Fruit fly (Drosophila melanogaster) whole organism, embryonic: ENCODE measurements around the gene raptor.
A peak's percentile ranks its signal among the peaks of the same experiment; 100 is the strongest.

Source experiments
- Bdp1 ChIP-seq: fragments of 200-800 bp; sonication (Bioruptor generic); optimal IDR thresholded peaks from 3 replicates; lab custom pipeline; 2016; ENCODE audit warnings: missing biosample characterization, missing genetic modification characterization
- CG10321 ChIP-seq: fragments of 200-800 bp; sonication (Bioruptor generic); IDR thresholded peaks from 2 replicates; pipeline ENCODE4 v1.3.6; 2022; ENCODE audit warnings: missing biosample characterization, missing genetic modification characterization
- CG11723 ChIP-seq: fragments of 200-800 bp; sonication (Bioruptor generic); optimal IDR thresholded peaks from 2 replicates; lab custom pipeline; 2017; ENCODE audit warnings: missing biosample characterization, mild to moderate bottlenecking, missing genetic modification characterization
- CG12155 ChIP-seq: fragments of 200-800 bp; sonication (Bioruptor generic); optimal IDR thresholded peaks from 3 replicates; lab custom pipeline; 2016; ENCODE audit warnings: missing biosample characterization, missing genetic modification characterization
- CG14667 ChIP-seq: fragments of 200-800 bp; sonication (Bioruptor generic); IDR thresholded peaks from 2 replicates; pipeline ENCODE4 v1.3.6; 2022; ENCODE audit warnings: missing biosample characterization, missing genetic modification characterization
- CG15073 ChIP-seq: fragments of 200-800 bp; sonication (Bioruptor generic); optimal IDR thresholded peaks from 2 replicates; lab custom pipeline; 2016; ENCODE audit warnings: missing biosample characterization, missing genetic modification characterization
- CG17802 ChIP-seq: fragments of 200-800 bp; sonication (Bioruptor generic); optimal IDR thresholded peaks from 2 replicates; lab custom pipeline; 2018; ENCODE audit warnings: missing biosample characterization, mild to moderate bottlenecking, missing genetic modification characterization, moderate library complexity
- CG30431 ChIP-seq: fragments of 200-800 bp; sonication (Bioruptor generic); optimal IDR thresholded peaks from 2 replicates; lab custom pipeline; 2017; ENCODE audit warnings: missing biosample characterization, missing genetic modification characterization
- CG31388 ChIP-seq: fragments of 200-800 bp; sonication (Bioruptor generic); optimal IDR thresholded peaks from 2 replicates; lab custom pipeline; 2016; ENCODE audit warnings: missing biosample characterization, missing genetic modification characterization
- CG33557 ChIP-seq: fragments of 200-800 bp; sonication (Bioruptor generic); optimal IDR thresholded peaks from 2 replicates; lab custom pipeline; 2019; ENCODE audit warnings: missing biosample characterization, mild to moderate bottlenecking, missing genetic modification characterization, moderate library complexity
- CG3726 ChIP-seq: fragments of 200-800 bp; sonication (Bioruptor generic); IDR thresholded peaks from 3 replicates; pipeline ENCODE4, ENCODE4 v1.3.6; 2022; ENCODE audit warnings: missing biosample characterization, missing genetic modification characterization
- CG42726 ChIP-seq: fragments of 200-800 bp; sonication (Bioruptor generic); IDR thresholded peaks from 2 replicates; pipeline ENCODE4 v1.3.6; 2022; ENCODE audit warnings: missing biosample characterization, missing genetic modification characterization; ENCODE audit not compliant: partially characterized antibody
- CG4328 ChIP-seq: fragments of 200-800 bp; sonication (Bioruptor generic); optimal IDR thresholded peaks from 3 replicates; lab custom pipeline; 2017; ENCODE audit warnings: missing biosample characterization, missing genetic modification reagents, missing genetic modification characterization
- CG5953 ChIP-seq: fragments of 200-800 bp; sonication (Bioruptor generic); IDR thresholded peaks from 2 replicates; pipeline ENCODE4 v1.3.6; 2022; ENCODE audit warnings: missing biosample characterization, missing genetic modification characterization
- CG6254 ChIP-seq: fragments of 200-800 bp; sonication (Bioruptor generic); optimal IDR thresholded peaks from 3 replicates; lab custom pipeline; 2017; ENCODE audit warnings: mild to moderate bottlenecking, missing biosample characterization, missing genetic modification reagents, missing genetic modification characterization
- CG6689 ChIP-seq: fragments of 200-800 bp; sonication (Bioruptor generic); IDR thresholded peaks from 2 replicates; pipeline ENCODE4 v1.3.6; 2022; ENCODE audit warnings: missing biosample characterization, missing genetic modification characterization
- CG8388 ChIP-seq: fragments of 200-800 bp; sonication (Bioruptor generic); optimal IDR thresholded peaks from 2 replicates; lab custom pipeline; 2019; ENCODE audit warnings: missing biosample characterization, mild to moderate bottlenecking, missing genetic modification characterization, moderate library complexity
- CG9609 ChIP-seq: fragments of 200-800 bp; sonication (Bioruptor generic); optimal IDR thresholded peaks from 3 replicates; lab custom pipeline; 2016; ENCODE audit warnings: missing biosample characterization, missing genetic modification characterization
- CG9797 ChIP-seq: fragments of 200-800 bp; sonication (Bioruptor generic); optimal IDR thresholded peaks from 3 replicates; lab custom pipeline; 2018; ENCODE audit warnings: missing biosample characterization, mild to moderate bottlenecking, missing genetic modification characterization
- Camta ChIP-seq: fragments of 200-800 bp; sonication (Bioruptor generic); optimal IDR thresholded peaks from 2 replicates; lab custom pipeline; 2016; ENCODE audit warnings: missing biosample characterization, missing genetic modification characterization
- CkIIα-i1 ChIP-seq: fragments of 200-800 bp; sonication (Bioruptor generic); IDR thresholded peaks from 2 replicates; pipeline ENCODE4 v1.3.6; 2022; ENCODE audit warnings: missing biosample characterization, missing genetic modification characterization
- CrebB ChIP-seq: fragments of 200-800 bp; sonication (Bioruptor generic); optimal IDR thresholded peaks from 3 replicates; lab custom pipeline; 2018; ENCODE audit warnings: missing biosample characterization, mild to moderate bottlenecking, missing genetic modification characterization
- D19B ChIP-seq: fragments of 200-800 bp; sonication (Bioruptor generic); optimal IDR thresholded peaks from 2 replicates; lab custom pipeline; 2017; ENCODE audit warnings: missing biosample characterization, mild to moderate bottlenecking, missing genetic modification characterization
- Dref ChIP-seq: fragments of 200-800 bp; sonication (Bioruptor generic); IDR thresholded peaks from 2 replicates; pipeline ENCODE4 v1.3.6; 2022; ENCODE audit warnings: missing biosample characterization, missing genetic modification characterization
- HHEX ChIP-seq: fragments of 200-800 bp; sonication (Bioruptor generic); optimal IDR thresholded peaks from 3 replicates; lab custom pipeline; 2017; ENCODE audit warnings: missing biosample characterization, mild to moderate bottlenecking, missing genetic modification characterization, missing genetic modification reagents
- HLH3B ChIP-seq: fragments of 200-800 bp; sonication (Bioruptor generic); IDR thresholded peaks from 2 replicates; pipeline ENCODE4 v1.3.6; 2022; ENCODE audit warnings: missing biosample characterization, missing genetic modification characterization
- Hey ChIP-seq: fragments of 200-800 bp; sonication (Bioruptor generic); optimal IDR thresholded peaks from 3 replicates; lab custom pipeline; 2018; ENCODE audit warnings: missing biosample characterization, mild to moderate bottlenecking, missing genetic modification characterization
- Hr51 ChIP-seq, 2 experiments: fragments of 200-800 bp; sonication (Bioruptor generic); optimal IDR thresholded peaks; 2 replicates in 1 of 2; 3 replicates in 1 of 2; lab custom pipeline; 2016 to 2018; ENCODE audit warnings: missing biosample characterization in 2 of 2, missing genetic modification characterization in 2 of 2, mild to moderate bottlenecking in 1 of 2, moderate library complexity in 1 of 2
- Lhr ChIP-seq: fragments of 200-800 bp; sonication (Bioruptor generic); optimal IDR thresholded peaks from 3 replicates; lab custom pipeline; 2017; ENCODE audit warnings: mild to moderate bottlenecking, missing biosample characterization, missing genetic modification reagents, missing genetic modification characterization
- Optix ChIP-seq: fragments of 200-800 bp; sonication (Bioruptor generic); IDR thresholded peaks from 3 replicates; pipeline ENCODE4 v1.3.6; 2022; ENCODE audit warnings: missing biosample characterization, missing genetic modification characterization
- Sin3A ChIP-seq: fragments of >200 bp; optimal IDR thresholded peaks from 2 replicates; lab custom pipeline; 2018
- chn ChIP-seq: fragments of 200-800 bp; sonication (Bioruptor generic); optimal IDR thresholded peaks from 2 replicates; lab custom pipeline; 2016; ENCODE audit warnings: missing biosample characterization, missing genetic modification characterization
- corto ChIP-seq: fragments of 200-800 bp; sonication (Bioruptor generic); optimal IDR thresholded peaks from 2 replicates; lab custom pipeline; 2016; ENCODE audit warnings: missing biosample characterization, mild to moderate bottlenecking, missing genetic modification characterization, moderate library complexity
- crol ChIP-seq: fragments of 200-800 bp; sonication (Bioruptor generic); IDR thresholded peaks from 2 replicates; pipeline ENCODE4 v1.3.6; 2022; ENCODE audit warnings: missing biosample characterization, missing genetic modification characterization
- dati ChIP-seq: fragments of 200-800 bp; sonication (Bioruptor generic); IDR thresholded peaks from 2 replicates; pipeline ENCODE4 v1.3.6; 2022; ENCODE audit warnings: missing biosample characterization, missing genetic modification characterization
- emc ChIP-seq: fragments of 200-800 bp; sonication (Bioruptor generic); optimal IDR thresholded peaks from 2 replicates; lab custom pipeline; 2016; ENCODE audit warnings: missing biosample characterization, missing genetic modification characterization
- grau ChIP-seq: fragments of 200-800 bp; optimal IDR thresholded peaks from 3 replicates; lab custom pipeline; 2019; ENCODE audit warnings: missing biosample characterization, mild to moderate bottlenecking, missing genetic modification characterization, moderate library complexity
- gsb ChIP-seq: fragments of 200-800 bp; sonication (Bioruptor generic); IDR thresholded peaks from 2 replicates; pipeline ENCODE4 v1.3.6; 2022; ENCODE audit warnings: missing biosample characterization, missing genetic modification characterization
- gsb-n ChIP-seq: fragments of 200-800 bp; sonication (Bioruptor generic); optimal IDR thresholded peaks from 3 replicates; lab custom pipeline; 2018; ENCODE audit warnings: missing biosample characterization, mild to moderate bottlenecking, missing genetic modification characterization
- her ChIP-seq: fragments of 200-800 bp; sonication (Bioruptor generic); optimal IDR thresholded peaks from 2 replicates; lab custom pipeline; 2016; ENCODE audit warnings: missing biosample characterization, missing genetic modification characterization
- hkb ChIP-seq, 2 experiments: fragments of 200-800 bp in 1 of 2; fragments of >200 bp in 1 of 2; sonication (Bioruptor generic) in 1 of 2; IDR thresholded peaks in 1 of 2; optimal IDR thresholded peaks in 1 of 2; 2 replicates each; pipeline versions ENCODE4 v1.3.6 to Lab custom; 2017 to 2022; ENCODE audit warnings: missing biosample characterization in 1 of 2, missing genetic modification characterization in 1 of 2
- kay ChIP-seq: fragments of 200-800 bp; sonication (Bioruptor generic); optimal IDR thresholded peaks from 2 replicates; lab custom pipeline; 2016; ENCODE audit warnings: missing biosample characterization, missing genetic modification characterization
- maf-S ChIP-seq: fragments of 200-800 bp; sonication (Bioruptor generic); optimal IDR thresholded peaks from 2 replicates; lab custom pipeline; 2016; ENCODE audit warnings: missing biosample characterization, missing genetic modification characterization
- nmo ChIP-seq: fragments of 200-800 bp; sonication (Bioruptor generic); optimal IDR thresholded peaks from 2 replicates; lab custom pipeline; 2018; ENCODE audit warnings: missing biosample characterization, mild to moderate bottlenecking, missing genetic modification characterization, moderate library complexity
- ro ChIP-seq: fragments of 200-800 bp; sonication (Bioruptor generic); IDR thresholded peaks from 2 replicates; pipeline ENCODE4 v1.3.6; 2022; ENCODE audit warnings: missing biosample characterization, missing genetic modification characterization
- salm ChIP-seq: fragments of 200-800 bp; sonication (Bioruptor generic); optimal IDR thresholded peaks from 2 replicates; lab custom pipeline; 2018; ENCODE audit warnings: missing biosample characterization, mild to moderate bottlenecking, missing genetic modification characterization
- sna ChIP-seq: fragments of 200-800 bp; sonication (Bioruptor generic); IDR thresholded peaks from 2 replicates; pipeline ENCODE4 v1.3.6; 2022; ENCODE audit warnings: missing biosample characterization, missing genetic modification characterization; ENCODE audit not compliant: partially characterized antibody
- tup ChIP-seq: fragments of 200-800 bp; sonication (Bioruptor generic); optimal IDR thresholded peaks from 2 replicates; lab custom pipeline; 2016; ENCODE audit warnings: missing biosample characterization, mild to moderate bottlenecking, missing genetic modification characterization, moderate library complexity
- unc-4 ChIP-seq: fragments of 200-800 bp; sonication (Bioruptor generic); IDR thresholded peaks from 2 replicates; pipeline ENCODE4 v1.3.6; 2022; ENCODE audit warnings: missing biosample characterization, missing genetic modification characterization; ENCODE audit not compliant: partially characterized antibody
- z ChIP-seq: fragments of 200-800 bp; sonication (Bioruptor generic); IDR thresholded peaks from 3 replicates; pipeline ENCODE4 v1.3.6; 2022; ENCODE audit warnings: missing biosample characterization, missing genetic modification characterization
- zf30C ChIP-seq: fragments of 200-800 bp; sonication (Bioruptor generic); optimal IDR thresholded peaks from 3 replicates; lab custom pipeline; 2018; ENCODE audit warnings: missing biosample characterization, mild to moderate bottlenecking, missing genetic modification characterization

Gene raptor

dm6 chrX:6074845-6075244 lies 15.2 kb downstream of the raptor start, which contains the start of gene Tsp5D (continued):
- peak; percentile 47 for TF ChIP-seq chn
- TF ChIP-seq ro (GFP tag; lab: Robert Waterston, UW): peak; percentile 90
- TF ChIP-seq kay (GFP tag; lab: Kevin White, UChicago): peak; percentile 66
- peak; percentile 98 for TF ChIP-seq HLH3B (GFP tag; lab: Robert Waterston, UW)
- TF ChIP-seq Dref (GFP tag; lab: Robert Waterston, UW): no peak
- peak; percentile 91 for TF ChIP-seq gsb-n (tag; lab: Kevin White, UChicago)
- TF ChIP-seq CG4328 (GFP tag; lab: Kevin White, UChicago): peak; percentile 63
- TF ChIP-seq CG11723 (GFP tag; lab: Kevin White, UChicago): peak; percentile 85
- peak; percentile 95 for TF ChIP-seq Optix
- peak; percentile 54; the same call in 1 of the 2 replicates for TF ChIP-seq crol
- peak; percentile 95 for TF ChIP-seq CG5953 (GFP tag; lab: Robert Waterston, UW)
- TF ChIP-seq CG12155 (GFP tag; lab: Kevin White, UChicago): peak; percentile 69
- TF ChIP-seq emc: no peak
- peak; percentile 57 for TF ChIP-seq tup (GFP tag; lab: Kevin White, UChicago)
- TF ChIP-seq nmo (GFP tag; lab: Kevin White, UChicago): peak; percentile 90
- peak; percentile 70 for TF ChIP-seq CG10321
- no peak for TF ChIP-seq maf-S (GFP tag; lab: Kevin White, UChicago)
- TF ChIP-seq z (GFP tag; lab: Robert Waterston, UW): peak; percentile 64; the same call in 1 of the 3 replicates
- no peak for TF ChIP-seq CG9609 (GFP tag; lab: Kevin White, UChicago)
- peak; percentile 93 for TF ChIP-seq CG14667
- TF ChIP-seq dati: peak; percentile 86
- peak; percentile 82 for TF ChIP-seq CG31388 (GFP tag; lab: Kevin White, UChicago)
- peak; percentile 35 to 93 for TF ChIP-seq Hr51 (GFP tag; optimal IDR thresholded peaks at IDR 0.05; lab: Kevin White, UChicago)
- peak; percentile 56 for TF ChIP-seq CG33557 (GFP tag; lab: Kevin White, UChicago)
- no peak for TF ChIP-seq CG42726
- no peak for TF ChIP-seq Sin3A (lab: Kevin White, UChicago)
- TF ChIP-seq her (GFP tag; lab: Kevin White, UChicago): no peak
- TF ChIP-seq CG17802: peak; percentile 75
- peak; percentile 93 for TF ChIP-seq CG8388 (GFP tag; lab: Kevin White, UChicago)
- TF ChIP-seq corto (GFP tag; lab: Kevin White, UChicago): no peak
- TF ChIP-seq salm (tag; lab: Kevin White, UChicago): peak; percentile 90
- TF ChIP-seq gsb (GFP tag; lab: Robert Waterston, UW): peak; percentile 74
- TF ChIP-seq unc-4 (GFP tag; lab: Robert Waterston, UW): no peak
- TF ChIP-seq sna (GFP tag; lab: Robert Waterston, UW): no peak
- TF ChIP-seq hkb (optimal IDR thresholded peaks at IDR 0.05; lab: Kevin White, UChicago): no peak
- peak; percentile 97 for TF ChIP-seq hkb (GFP tag; IDR thresholded peaks at IDR 0.05; lab: Robert Waterston, UW)
- peak; percentile 92 for TF ChIP-seq CG6254
- peak; percentile 64 for TF ChIP-seq zf30C (GFP tag; lab: Kevin White, UChicago)
- peak; percentile 72 for TF ChIP-seq Camta (GFP tag; lab: Kevin White, UChicago)
- TF ChIP-seq HHEX (GFP tag; lab: Kevin White, UChicago): peak; percentile 91
- peak; percentile 66; the same call in 1 of the 2 replicates for TF ChIP-seq CkIIα-i1 (GFP tag; lab: Robert Waterston, UW)
- TF ChIP-seq Lhr (GFP tag; lab: Kevin White, UChicago): peak; percentile 73
- peak; percentile 88 for TF ChIP-seq grau (tag; lab: Kevin White, UChicago)
- TF ChIP-seq Hey: no peak
- peak; percentile 72 for TF ChIP-seq CG15073 (GFP tag; lab: Kevin White, UChicago)
- TF ChIP-seq CG30431: peak; percentile 84
- peak; percentile 27 for TF ChIP-seq Bdp1 (GFP tag; lab: Kevin White, UChicago)
- TF ChIP-seq D19B (GFP tag; lab: Kevin White, UChicago): peak; percentile 56
- peak; percentile 90 for TF ChIP-seq CG3726
- TF ChIP-seq CG9797 (GFP tag; lab: Kevin White, UChicago): peak; percentile 28
- peak; percentile 94 for TF ChIP-seq CG6689 (GFP tag; lab: Robert Waterston, UW)
- peak; percentile 76 for TF ChIP-seq CrebB (tag; lab: Kevin White, UChicago)
